Worm (Caenorhabditis elegans) whole organism, early embryonic: ENCODE data around the gene arl-8.

Experiments used
- F13C5.2 ChIP-seq: sonication (generic microtip); optimal IDR thresholded peaks from 2 replicates; lab custom pipeline; 2017; ENCODE audit warnings: mild to moderate bottlenecking, missing genetic modification characterization, inconsistent platforms, missing compliant biosample characterization
- aly-1 ChIP-seq: sonication (generic microtip); optimal IDR thresholded peaks from 2 replicates; lab custom pipeline; 2016; ENCODE audit warnings: missing genetic modification characterization, missing compliant biosample characterization
- ama-1 ChIP-seq: fragments of 150-350 bp; optimal IDR thresholded peaks from 2 replicates; lab custom pipeline; 2014
- ets-7 ChIP-seq: sonication (generic microtip); optimal IDR thresholded peaks from 2 replicates; lab custom pipeline; 2016; ENCODE audit warnings: missing genotype, missing genetic modification characterization, missing compliant biosample characterization
- flt-1 ChIP-seq: fragments of 200-800 bp; sonication (Bioruptor generic); IDR thresholded peaks from 2 replicates; pipeline ENCODE4 v1.3.6; 2022; ENCODE audit warnings: missing genetic modification characterization, missing compliant biosample characterization
- pes-1 ChIP-seq: fragments of 200-800 bp; sonication (Bioruptor generic); IDR thresholded peaks from 2 replicates; pipeline ENCODE4 v1.3.6; 2022; ENCODE audit warnings: missing genetic modification reagents, missing genetic modification characterization, missing compliant biosample characterization
- tbx-11 ChIP-seq: fragments of 200-800 bp; sonication (Bioruptor generic); IDR thresholded peaks from 2 replicates; pipeline ENCODE4 v1.3.6; 2022; ENCODE audit warnings: missing genetic modification characterization, missing compliant biosample characterization
- tra-4 ChIP-seq: sonication (generic microtip); optimal IDR thresholded peaks from 2 replicates; lab custom pipeline; 2017; ENCODE audit warnings: missing genetic modification characterization, missing compliant biosample characterization

DNA sequence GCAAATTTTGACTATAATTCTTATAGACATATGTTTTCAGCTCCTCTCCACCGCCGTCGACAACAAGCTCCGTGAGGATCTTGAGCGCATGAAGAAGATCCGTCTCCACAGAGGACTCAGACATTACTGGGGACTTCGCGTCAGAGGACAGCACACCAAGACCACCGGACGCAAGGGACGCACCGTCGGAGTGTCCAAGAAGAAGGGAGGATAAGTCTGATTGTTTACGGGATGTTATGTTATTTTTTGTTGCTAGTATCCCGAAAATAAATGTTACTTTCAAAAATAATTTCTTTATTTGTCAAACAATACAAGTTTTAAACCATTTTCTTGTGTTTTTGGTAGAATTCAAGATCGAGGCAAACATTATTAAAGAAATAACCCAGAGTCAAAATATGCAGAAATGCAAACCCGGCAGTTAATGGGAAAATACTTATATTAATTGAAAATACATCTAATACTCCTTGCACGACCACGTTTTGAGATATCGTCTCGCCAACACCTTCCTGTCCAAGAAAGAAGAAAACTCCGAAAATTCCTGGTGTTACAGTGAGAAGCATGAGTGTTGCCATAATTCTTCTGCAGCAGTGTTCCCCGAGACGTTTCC lies 28.3 kb downstream of the arl-8 start:
- TF ChIP-seq tbx-11 (GFP tag; lab: Robert Waterston, UW) (no peak), ama-1 (lab: Kevin White, UChicago) (no peak), flt-1 (GFP tag; lab: Robert Waterston, UW) (no peak), tra-4 (tag; lab: Kevin White, UChicago) (no peak), pes-1 (GFP tag; lab: Robert Waterston, UW) (no peak), ets-7 (tag; lab: Kevin White, UChicago) (no peak), aly-1 (no peak), F13C5.2 (tag; lab: Kevin White, UChicago) (no peak)
